Fruit fly (Drosophila melanogaster) whole organism, wandering third instar larva: Measurements from ENCODE around the gene ND-ASHI.

Experiments used
- Abd-B ChIP-seq: fragments of >200 bp; optimal IDR thresholded peaks from 2 replicates; lab custom pipeline; 2017; ENCODE audit warnings: missing biosample characterization, missing genetic modification characterization
- Dfd ChIP-seq: fragments of >200 bp; optimal IDR thresholded peaks from 2 replicates; lab custom pipeline; 2017; ENCODE audit warnings: missing biosample characterization, missing genetic modification characterization
- Dif ChIP-seq: fragments of 200-275, 200-300 bp; sonication (Bioruptor generic); optimal IDR thresholded peaks from 2 replicates; lab custom pipeline; 2018; ENCODE audit warnings: missing biosample characterization, missing genetic modification characterization; ENCODE audit not compliant: partially characterized antibody
- GATAd ChIP-seq: sonication (Bioruptor generic); optimal IDR thresholded peaks from 2 replicates; lab custom pipeline; 2016; ENCODE audit warnings: missing biosample characterization, missing genetic modification characterization
- HLH106 ChIP-seq: fragments of 200-800 bp; optimal IDR thresholded peaks from 3 replicates; lab custom pipeline; 2019; ENCODE audit warnings: missing biosample characterization, mild to moderate bottlenecking, missing genetic modification characterization, moderate library complexity
- Hnf4 ChIP-seq: fragments of 200-800 bp; sonication (Bioruptor generic); optimal IDR thresholded peaks from 2 replicates; lab custom pipeline; 2016; ENCODE audit warnings: missing biosample characterization, mild to moderate bottlenecking, missing genetic modification characterization
- Hr78 ChIP-seq: fragments of >200 bp; optimal IDR thresholded peaks from 2 replicates; lab custom pipeline; 2017; ENCODE audit warnings: missing biosample characterization, missing genetic modification characterization
- Jra ChIP-seq: sonication (Bioruptor generic); optimal IDR thresholded peaks from 2 replicates; lab custom pipeline; 2016; ENCODE audit warnings: missing biosample characterization, missing genetic modification characterization
- OdsH ChIP-seq: fragments of 200-800 bp; sonication (Bioruptor generic); optimal IDR thresholded peaks from 2 replicates; lab custom pipeline; 2016; ENCODE audit warnings: missing biosample characterization, mild to moderate bottlenecking, missing genetic modification characterization
- foxo ChIP-seq, 2 experiments: fragments of 200-800 bp; sonication (Bioruptor generic); optimal IDR thresholded peaks; 2 replicates in 1 of 2; 3 replicates in 1 of 2; lab custom pipeline; 2016 to 2017; ENCODE audit warnings: missing biosample characterization in 2 of 2, missing genetic modification characterization in 2 of 2
- fru ChIP-seq: fragments of 200-800 bp; sonication (Bioruptor generic); optimal IDR thresholded peaks from 3 replicates; lab custom pipeline; 2016; ENCODE audit warnings: missing biosample characterization, mild to moderate bottlenecking, missing genetic modification characterization
- pan ChIP-seq: fragments of >200 bp; optimal IDR thresholded peaks from 2 replicates; lab custom pipeline; 2017
- psq ChIP-seq: fragments of 200-800 bp; sonication (Bioruptor generic); optimal IDR thresholded peaks from 3 replicates; lab custom pipeline; 2017; ENCODE audit warnings: missing biosample characterization, mild to moderate bottlenecking, missing genetic modification characterization, moderate library complexity

dm6 chrX:6700263-6700989 is 21.5 kb upstream of the ND-ASHI start:
- no peak for TF ChIP-seq Hr78
- TF ChIP-seq pan (lab: Kevin White, UChicago), result no peak
- no peak for TF ChIP-seq Jra (GFP tag; lab: Kevin White, UChicago)
- no peak for TF ChIP-seq Abd-B
- TF ChIP-seq fru, result no peak
- no peak for TF ChIP-seq OdsH (GFP tag; lab: Kevin White, UChicago)
- TF ChIP-seq Dif (GFP tag; lab: Kevin White, UChicago), result no peak
- no peak for TF ChIP-seq HLH106 (tag; lab: Kevin White, UChicago)
- TF ChIP-seq Dfd (GFP tag; lab: Kevin White, UChicago), result no peak
- no peak for TF ChIP-seq foxo (GFP tag; optimal IDR thresholded peaks at IDR 0.05; lab: Kevin White, UChicago)
- TF ChIP-seq psq (GFP tag; lab: Kevin White, UChicago), result no peak
- TF ChIP-seq GATAd, result no peak
- no peak for TF ChIP-seq Hnf4 (GFP tag; lab: Kevin White, UChicago)
